Worm (Caenorhabditis elegans) whole organism, young adult: ENCODE results near the gene txt-4.

Experiments
- B0035.1 ChIP-seq: sonication (generic microtip); optimal IDR thresholded peaks from 2 replicates; lab custom pipeline; 2016; ENCODE audit warnings: missing genetic modification characterization, mild to moderate bottlenecking, missing compliant biosample characterization, missing genotype, missing genetic modification reagents
- C06A6.2 ChIP-seq: fragments of 200-800 bp; sonication (Bioruptor generic); conservative IDR thresholded peaks from 2 replicates; pipeline ENCODE4 v1.3.6; 2022; ENCODE audit warnings: missing genetic modification characterization, missing compliant biosample characterization
- C17E4.6 ChIP-seq: fragments of 200-800 bp; sonication (Bioruptor generic); IDR thresholded peaks from 2 replicates; pipeline ENCODE4 v1.3.6; 2022; ENCODE audit warnings: missing genetic modification reagents, missing genetic modification characterization, missing compliant biosample characterization
- D2030.7 ChIP-seq: fragments of 200-800 bp; sonication (Bioruptor generic); IDR thresholded peaks from 2 replicates; pipeline ENCODE4 v1.3.6; 2022; ENCODE audit warnings: missing genetic modification reagents, missing genetic modification characterization, missing compliant biosample characterization
- F10E7.11 ChIP-seq: sonication (generic microtip); optimal IDR thresholded peaks from 2 replicates; lab custom pipeline; 2017; ENCODE audit warnings: mild to moderate bottlenecking, missing genetic modification characterization, moderate library complexity, missing compliant biosample characterization
- F52B5.7 ChIP-seq: sonication (generic microtip); optimal IDR thresholded peaks from 2 replicates; lab custom pipeline; 2016; ENCODE audit warnings: mild to moderate bottlenecking, missing genetic modification characterization, missing compliant biosample characterization
- F57A8.1 ChIP-seq: fragments of 200-800 bp; sonication (Bioruptor generic); optimal IDR thresholded peaks from 2 replicates; lab custom pipeline; 2018; ENCODE audit warnings: mild to moderate bottlenecking, missing genetic modification characterization, moderate library complexity, missing compliant biosample characterization
- T07F8.4 ChIP-seq: sonication (generic microtip); optimal IDR thresholded peaks from 2 replicates; lab custom pipeline; 2016; ENCODE audit warnings: mild to moderate bottlenecking, missing genetic modification characterization, moderate library complexity, missing compliant biosample characterization
- Y53F4B.3 ChIP-seq: fragments of 200-800 bp; sonication (Bioruptor generic); IDR thresholded peaks from 2 replicates; pipeline ENCODE4 v1.3.6; 2022; ENCODE audit warnings: missing genetic modification reagents, missing genetic modification characterization, missing compliant biosample characterization
- Y67H2A.10 ChIP-seq: fragments of 200-800 bp; sonication (Bioruptor generic); conservative IDR thresholded peaks from 2 replicates; pipeline ENCODE4 v1.3.6; 2022; ENCODE audit warnings: missing genetic modification reagents, missing genetic modification characterization, missing compliant biosample characterization
- aptf-2 ChIP-seq: fragments of 200-800 bp; sonication (Bioruptor generic); conservative IDR thresholded peaks from 2 replicates; pipeline ENCODE4 v1.3.6; 2022; ENCODE audit warnings: missing genetic modification reagents, missing genetic modification characterization, missing compliant biosample characterization
- cebp-2 ChIP-seq: fragments of 200-800 bp; sonication (Bioruptor generic); IDR thresholded peaks from 2 replicates; pipeline ENCODE4 v1.3.6; 2022; ENCODE audit warnings: missing genetic modification characterization, missing compliant biosample characterization
- ceh-91 ChIP-seq: fragments of 200-800 bp; sonication (Bioruptor generic); IDR thresholded peaks from 2 replicates; pipeline ENCODE4 v1.3.6; 2022; ENCODE audit warnings: missing genetic modification reagents, missing genetic modification characterization, missing compliant biosample characterization
- chd-7 ChIP-seq: sonication (generic microtip); optimal IDR thresholded peaks from 2 replicates; lab custom pipeline; 2016; ENCODE audit warnings: mild to moderate bottlenecking, missing genetic modification characterization, moderate library complexity, missing compliant biosample characterization
- egl-44 ChIP-seq: fragments of 200-800 bp; sonication (Bioruptor generic); IDR thresholded peaks from 2 replicates; pipeline ENCODE4 v1.3.6; 2022; ENCODE audit warnings: missing genetic modification reagents, missing genetic modification characterization, missing compliant biosample characterization
- hlh-12 ChIP-seq: sonication (generic microtip); optimal IDR thresholded peaks from 2 replicates; lab custom pipeline; 2016; ENCODE audit warnings: missing genetic modification characterization, missing compliant biosample characterization
- hlh-26 ChIP-seq: fragments of 200-800 bp; sonication (Bioruptor generic); conservative IDR thresholded peaks from 2 replicates; pipeline ENCODE4 v1.3.6; 2022; ENCODE audit warnings: missing genetic modification reagents, missing genetic modification characterization, missing compliant biosample characterization
- hmg-20 ChIP-seq: fragments of 200-800 bp; sonication (Bioruptor generic); IDR thresholded peaks from 2 replicates; pipeline ENCODE4 v1.3.6; 2022; ENCODE audit warnings: missing genetic modification reagents, missing genetic modification characterization, missing compliant biosample characterization
- hrde-1 ChIP-seq: sonication (generic microtip); optimal IDR thresholded peaks from 2 replicates; lab custom pipeline; 2016; ENCODE audit warnings: missing genetic modification characterization, mild to moderate bottlenecking, missing compliant biosample characterization, moderate library complexity, missing genotype, missing genetic modification reagents, borderline replicate concordance
- let-607 ChIP-seq, 2 experiments: fragments of 200-800 bp in 1 of 2; sonication (Bioruptor generic) in 1 of 2; sonication (generic microtip) in 1 of 2; optimal IDR thresholded peaks; 2 replicates each; lab custom pipeline; 2016 to 2018; ENCODE audit warnings: mild to moderate bottlenecking in 2 of 2, missing compliant biosample characterization in 2 of 2, missing genetic modification characterization in 2 of 2, moderate library complexity in 2 of 2, missing genotype in 1 of 2
- lin-40 ChIP-seq: sonication (generic microtip); optimal IDR thresholded peaks from 2 replicates; lab custom pipeline; 2016; ENCODE audit warnings: missing genetic modification characterization, mild to moderate bottlenecking, missing compliant biosample characterization, missing genotype, missing genetic modification reagents
- madf-3 ChIP-seq: fragments of 200-800 bp; sonication (Bioruptor generic); IDR thresholded peaks from 2 replicates; pipeline ENCODE4 v1.3.6; 2022; ENCODE audit warnings: missing genetic modification reagents, missing genetic modification characterization, missing compliant biosample characterization
- mes-4 ChIP-seq: sonication (generic microtip); optimal IDR thresholded peaks from 2 replicates; lab custom pipeline; 2016; ENCODE audit warnings: missing genotype, missing genetic modification characterization, missing compliant biosample characterization
- nfya-2 ChIP-seq: fragments of 200-800 bp; sonication (Bioruptor generic); IDR thresholded peaks from 2 replicates; pipeline ENCODE4 v1.3.6; 2022; ENCODE audit warnings: missing genetic modification reagents, missing genetic modification characterization, missing compliant biosample characterization
- nfyb-1 ChIP-seq: fragments of 200-800 bp; sonication (Bioruptor generic); IDR thresholded peaks from 2 replicates; pipeline ENCODE4 v1.3.6; 2022; ENCODE audit warnings: missing genetic modification reagents, missing genetic modification characterization, missing compliant biosample characterization
- nhr-27 ChIP-seq: fragments of 200-800 bp; sonication (Bioruptor generic); optimal IDR thresholded peaks from 2 replicates; lab custom pipeline; 2018; ENCODE audit warnings: mild to moderate bottlenecking, missing genetic modification characterization, moderate library complexity, missing compliant biosample characterization
- nhr-80 ChIP-seq: sonication (generic microtip); optimal IDR thresholded peaks from 2 replicates; lab custom pipeline; 2016; ENCODE audit warnings: missing genetic modification characterization, missing compliant biosample characterization
- pbrm-1 ChIP-seq: fragments of 200-800 bp; sonication (Bioruptor generic); IDR thresholded peaks from 2 replicates; pipeline ENCODE4 v1.3.6; 2022; ENCODE audit warnings: missing genetic modification reagents, missing genetic modification characterization, missing compliant biosample characterization
- rpc-1 ChIP-seq, 2 experiments: fragments of 150-350 bp in 1 of 2; sonication (generic microtip) in 1 of 2; optimal IDR thresholded peaks; 2 replicates each; lab custom pipeline; 2014 to 2018; ENCODE audit warnings: missing biosample characterization in 1 of 2, missing genetic modification characterization in 1 of 2, missing genetic modification reagents in 1 of 2, missing genotype in 1 of 2
- sdz-38 ChIP-seq: sonication (generic microtip); optimal IDR thresholded peaks from 2 replicates; lab custom pipeline; 2016; ENCODE audit warnings: missing genotype, missing genetic modification characterization, missing compliant biosample characterization
- snpc-1.1 ChIP-seq: sonication (generic microtip); optimal IDR thresholded peaks from 2 replicates; lab custom pipeline; 2017; ENCODE audit warnings: missing genetic modification characterization, mild to moderate bottlenecking, missing compliant biosample characterization, antibody characterized with exemption, moderate library complexity, missing genotype, missing genetic modification reagents; ENCODE audit not compliant: insufficient read depth
- tbx-9 ChIP-seq: sonication (generic microtip); optimal IDR thresholded peaks from 2 replicates; lab custom pipeline; 2016; ENCODE audit warnings: borderline replicate concordance, missing genetic modification characterization, inconsistent platforms, missing compliant biosample characterization
- tlf-1 ChIP-seq: fragments of 200-800 bp; sonication (Bioruptor generic); optimal IDR thresholded peaks from 2 replicates; lab custom pipeline; 2018; ENCODE audit warnings: mild to moderate bottlenecking, missing genetic modification characterization, missing compliant biosample characterization
- unc-62 ChIP-seq: fragments of 150-350 bp; optimal IDR thresholded peaks from 2 replicates; lab custom pipeline; 2014; ENCODE audit warnings: missing biosample characterization, missing genetic modification reagents, missing genetic modification characterization
- xnd-1 ChIP-seq: sonication (generic microtip); optimal IDR thresholded peaks from 2 replicates; lab custom pipeline; 2016; ENCODE audit warnings: missing genotype, missing genetic modification reagents, missing genetic modification characterization, missing compliant biosample characterization
- ztf-22 ChIP-seq: fragments of 200-800 bp; sonication (Bioruptor generic); optimal IDR thresholded peaks from 2 replicates; lab custom pipeline; 2018; ENCODE audit warnings: mild to moderate bottlenecking, missing genetic modification characterization, moderate library complexity, missing compliant biosample characterization
- ztf-28 ChIP-seq: fragments of 200-800 bp; sonication (Bioruptor generic); IDR thresholded peaks from 2 replicates; pipeline ENCODE4 v1.3.6; 2022; ENCODE audit warnings: missing genetic modification reagents, missing genetic modification characterization, missing compliant biosample characterization

txt-4 gene

ce11 chrIV:1516527-1516926 is 6.2 kb downstream of the txt-4 start, which contains the start of gene clec-172:
TSS of gene clec-172 (minus strand) at chrIV:1516627.
- TF ChIP-seq nhr-27 (tag; lab: Kevin White, UChicago) (no peak), nhr-80 (tag; lab: Kevin White, UChicago) (peak; percentile 1), sdz-38 (tag; lab: Kevin White, UChicago) (no peak)

ce11 chrIV:1521224-1521623 is 10.9 kb downstream of the txt-4 start, which contains the start of gene K03H6.4:
TSS of gene K03H6.4 (minus strand) at chrIV:1521324.
- TF ChIP-seq hmg-20 (GFP tag; lab: Robert Waterston, UW): no peak
- TF ChIP-seq hrde-1 (tag; lab: Kevin White, UChicago): no peak
- TF ChIP-seq let-607 (tag; optimal IDR thresholded peaks at IDR 0.05; lab: Kevin White, UChicago): no peak
- TF ChIP-seq pbrm-1 (GFP tag; lab: Robert Waterston, UW): no peak
- no peak for TF ChIP-seq madf-3 (GFP tag; lab: Robert Waterston, UW)
- no peak for TF ChIP-seq tbx-9 (tag; lab: Kevin White, UChicago)
- no peak for TF ChIP-seq T07F8.4 (tag; lab: Kevin White, UChicago)
- no peak for TF ChIP-seq nfya-2 (GFP tag; lab: Robert Waterston, UW)
- TF ChIP-seq hlh-12: no peak
- TF ChIP-seq Y53F4B.3: no peak
- TF ChIP-seq F57A8.1 (GFP tag; lab: Kevin White, UChicago): no peak
- no peak for TF ChIP-seq rpc-1 (optimal IDR thresholded peaks at IDR 0.05; lab: Kevin White, UChicago)
- TF ChIP-seq rpc-1 (tag; optimal IDR thresholded peaks at IDR 0.05; lab: Kevin White, UChicago): no peak
- TF ChIP-seq F52B5.7: no peak
- TF ChIP-seq ztf-22: no peak

ce11 chrIV:1522358-1522757 is 12.0 kb downstream of the txt-4 start:
- TF ChIP-seq tlf-1 (GFP tag; lab: Kevin White, UChicago): no peak
- TF ChIP-seq Y67H2A.10 (GFP tag; lab: Robert Waterston, UW): no peak
- no peak for TF ChIP-seq ztf-28
- TF ChIP-seq xnd-1 (tag; lab: Kevin White, UChicago): no peak

ce11 chrIV:1523418-1523817 is 13.1 kb downstream of the txt-4 start, which contains the start of gene K03H6.1:
TSS of gene K03H6.1 (plus strand) at chrIV:1523718.
- TF ChIP-seq aptf-2 (GFP tag; lab: Robert Waterston, UW) (no peak), cebp-2 (no peak), B0035.1 (tag; lab: Kevin White, UChicago) (no peak), T07F8.4 (tag; lab: Kevin White, UChicago) (no peak), egl-44 (GFP tag; lab: Robert Waterston, UW) (no peak), let-607 (tag; optimal IDR thresholded peaks at IDR 0.05; lab: Kevin White, UChicago) (no peak), nfyb-1 (GFP tag; lab: Robert Waterston, UW) (no peak), hlh-26 (no peak), ceh-91 (GFP tag; lab: Robert Waterston, UW) (no peak), F10E7.11 (no peak), mes-4 (no peak), unc-62 (GFP tag; lab: Kevin White, UChicago) (no peak), lin-40 (no peak), snpc-1.1 (tag; lab: Kevin White, UChicago) (no peak), C17E4.6 (no peak), C06A6.2 (GFP tag; lab: Robert Waterston, UW) (no peak), D2030.7 (GFP tag; lab: Robert Waterston, UW) (no peak), chd-7 (tag; lab: Kevin White, UChicago) (no peak)
